Worm (Caenorhabditis elegans) whole organism, midembryonic: ENCODE measurements around the gene F47B8.14.

Experiments used
- T22C8.4 ChIP-seq: fragments of 200-800 bp; sonication (Bioruptor generic); IDR thresholded peaks from 2 replicates; pipeline ENCODE4 v1.3.6; 2022; ENCODE audit warnings: missing genetic modification characterization, missing compliant biosample characterization
- cog-1 ChIP-seq: sonication (generic microtip); optimal IDR thresholded peaks from 2 replicates; lab custom pipeline; 2016; ENCODE audit warnings: missing genetic modification characterization, missing compliant biosample characterization
- flt-1 ChIP-seq: fragments of 200-800 bp; sonication (Bioruptor generic); IDR thresholded peaks from 2 replicates; pipeline ENCODE4 v1.3.6; 2022; ENCODE audit warnings: missing genetic modification characterization, missing compliant biosample characterization
- klf-2 ChIP-seq: fragments of 200-800 bp; sonication (Bioruptor generic); conservative IDR thresholded peaks from 2 replicates; pipeline ENCODE4 v1.3.6; 2022; ENCODE audit warnings: missing genetic modification reagents, missing genetic modification characterization, missing compliant biosample characterization
- tab-1 ChIP-seq: fragments of 200-800 bp; sonication (Bioruptor generic); IDR thresholded peaks from 2 replicates; pipeline ENCODE4 v1.3.6; 2022; ENCODE audit warnings: missing genetic modification characterization, missing compliant biosample characterization

DNA sequence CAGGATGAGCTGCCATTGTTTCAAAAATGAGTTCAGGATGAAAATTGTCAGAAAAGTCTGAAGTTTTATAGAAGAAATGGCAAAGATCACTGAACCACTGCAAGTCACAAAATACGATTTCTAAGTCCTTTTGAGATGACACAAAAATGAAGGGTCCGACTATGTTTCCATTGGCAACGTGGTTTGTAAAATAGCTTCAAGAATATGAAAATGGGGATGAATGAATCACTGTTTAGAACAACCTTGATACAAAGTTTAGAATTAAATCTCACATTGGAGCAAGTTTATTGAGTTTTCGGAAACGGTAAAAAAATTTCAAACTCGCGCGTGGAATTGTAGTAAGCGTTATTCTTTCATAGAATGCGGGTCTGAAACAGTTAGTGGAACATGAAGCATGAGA, 9.2 kb upstream of the F47B8.14 start, which contains the start of gene ddn-3:
- TF ChIP-seq cog-1 (tag; lab: Kevin White, UChicago) (no peak), T22C8.4 (GFP tag; lab: Robert Waterston, UW) (no peak), klf-2 (GFP tag; lab: Robert Waterston, UW) (no peak), flt-1 (no peak), tab-1 (GFP tag; lab: Robert Waterston, UW) (no peak)
